Worm (Caenorhabditis elegans): Measurements from ENCODE around the gene C16C10.2.

C16C10.2 gene

ce11 chrIII:4150919-4151318 lies 27.5 kb downstream of the C16C10.2 start (continued):
- TF ChIP-seq snpc-1.3 (tag; optimal IDR thresholded peaks at IDR 0.05; ENCODE audit: insufficient read depth) = peak; percentile 6
- TF ChIP-seq C06A6.2 (GFP tag; conservative IDR thresholded peaks at IDR 0.05) = no peak
- no peak for TF ChIP-seq Y56A3A.18 (GFP tag; IDR thresholded peaks at IDR 0.05)
- TF ChIP-seq sea-2 (GFP tag; IDR thresholded peaks at IDR 0.05) = no peak
- TF ChIP-seq tbp1 (GFP tag; optimal IDR thresholded peaks at IDR 0.05) = peak; percentile 38
- TF ChIP-seq zfh-2 (GFP tag; conservative IDR thresholded peaks at IDR 0.05) = no peak
- TF ChIP-seq lsl-1 (GFP tag; optimal IDR thresholded peaks at IDR 0.05) = peak; percentile 74
- no peak for TF ChIP-seq C17E4.6 (GFP tag; IDR thresholded peaks at IDR 0.05)
- TF ChIP-seq attf-3 (GFP tag; conservative IDR thresholded peaks at IDR 0.05) = no peak
- TF ChIP-seq rpc-1 (optimal IDR thresholded peaks at IDR 0.05) = peak; percentile 4
- no peak for TF ChIP-seq rpc-1 (tag; optimal IDR thresholded peaks at IDR 0.05)
- no peak for TF ChIP-seq mel-28 (tag; optimal IDR thresholded peaks at IDR 0.05; ENCODE audit: borderline replicate concordance)
- TF ChIP-seq sdz-38 (tag; optimal IDR thresholded peaks at IDR 0.05) = no peak
- peak; percentile 30 for TF ChIP-seq nhr-80 (tag; optimal IDR thresholded peaks at IDR 0.05)
- no peak for TF ChIP-seq mes-4 (tag; optimal IDR thresholded peaks at IDR 0.05)
- no peak for TF ChIP-seq rec-8 (tag; optimal IDR thresholded peaks at IDR 0.05)
- TF ChIP-seq dpff-1 (tag; optimal IDR thresholded peaks at IDR 0.05) = no peak
- no peak for TF ChIP-seq ztf-25 (GFP tag; IDR thresholded peaks at IDR 0.05)
- TF ChIP-seq nhr-120 (GFP tag; IDR thresholded peaks at IDR 0.05) = no peak
- TF ChIP-seq nfya-2 (GFP tag; IDR thresholded peaks at IDR 0.05) = no peak
- no peak for TF ChIP-seq snpc-1.1 (tag; optimal IDR thresholded peaks at IDR 0.05; ENCODE audit: insufficient read depth)
- TF ChIP-seq hmg-20 (GFP tag; IDR thresholded peaks at IDR 0.05) = no peak
- no peak for TF ChIP-seq attf-6 (GFP tag; IDR thresholded peaks at IDR 0.05)
- no peak for TF ChIP-seq B0261.1 (tag; optimal IDR thresholded peaks at IDR 0.05)
- TF ChIP-seq Y53F4B.3 (GFP tag; IDR thresholded peaks at IDR 0.05) = no peak
- TF ChIP-seq B0019.2 (GFP tag; conservative IDR thresholded peaks at IDR 0.05) = no peak
- peak; percentile 26; the same call in 1 of the 2 replicates for TF ChIP-seq hmg-1.2 (GFP tag; IDR thresholded peaks at IDR 0.05)
- TF ChIP-seq F22D6.2 (tag; optimal IDR thresholded peaks at IDR 0.05) = no peak
- no peak for TF ChIP-seq ets-4 (GFP tag; optimal IDR thresholded peaks at IDR 0.05)
- no peak for TF ChIP-seq bed-2 (GFP tag; IDR thresholded peaks at IDR 0.05)
- TF ChIP-seq ceh-79 (tag; optimal IDR thresholded peaks at IDR 0.05) = no peak
- peak in 2 of 3 experiments; percentile 17 to 94 for TF ChIP-seq lin-35 (GFP tag; optimal IDR thresholded peaks at IDR 0.05)
- TF ChIP-seq ceh-100 (GFP tag; IDR thresholded peaks at IDR 0.05) = no peak
- TF ChIP-seq F23B12.7 (tag; optimal IDR thresholded peaks at IDR 0.05; ENCODE audit: insufficient read depth) = peak; percentile 40
- TF ChIP-seq nhr-179 (tag; optimal IDR thresholded peaks at IDR 0.05) = no peak
- no peak for TF ChIP-seq let-607 (tag; optimal IDR thresholded peaks at IDR 0.05)
- no peak for TF ChIP-seq hlh-26 (GFP tag; conservative IDR thresholded peaks at IDR 0.05)
- TF ChIP-seq egrh-3 (GFP tag; IDR thresholded peaks at IDR 0.05) = no peak
- TF ChIP-seq ama-1 (optimal IDR thresholded peaks at IDR 0.05) = peak; percentile 67
- TF ChIP-seq ama-1 (GFP tag; optimal IDR thresholded peaks at IDR 0.05) = no peak
- no peak for TF ChIP-seq ztf-22 (GFP tag; optimal IDR thresholded peaks at IDR 0.05)
- TF ChIP-seq lag-1 (GFP tag; IDR thresholded peaks at IDR 0.05) = no peak
- no peak for TF ChIP-seq akir-1 (GFP tag; optimal IDR thresholded peaks at IDR 0.05)
- peak; percentile 33 for TF ChIP-seq ZK185.1 (tag; optimal IDR thresholded peaks at IDR 0.05; ENCODE audit: poor library complexity, severe bottlenecking)
- no peak for TF ChIP-seq ceh-91 (GFP tag; IDR thresholded peaks at IDR 0.05)
- no peak for TF ChIP-seq Y53G8AR.9 (GFP tag; conservative IDR thresholded peaks at IDR 0.05)
- no peak for TF ChIP-seq him-1 (tag; optimal IDR thresholded peaks at IDR 0.05)
- no peak for TF ChIP-seq ceh-58 (GFP tag; IDR thresholded peaks at IDR 0.05)
- no peak for TF ChIP-seq hrde-1 (tag; optimal IDR thresholded peaks at IDR 0.05; ENCODE audit: borderline replicate concordance)
